Worm (Caenorhabditis elegans) whole organism, young adult: Measurements from ENCODE around the gene utx-1.

ENCODE experiments used
- C06A6.2 ChIP-seq: fragments of 200-800 bp; sonication (Bioruptor generic); conservative IDR thresholded peaks from 2 replicates; pipeline ENCODE4 v1.3.6; 2022; ENCODE audit warnings: missing genetic modification characterization, missing compliant biosample characterization
- C17E4.6 ChIP-seq: fragments of 200-800 bp; sonication (Bioruptor generic); IDR thresholded peaks from 2 replicates; pipeline ENCODE4 v1.3.6; 2022; ENCODE audit warnings: missing genetic modification reagents, missing genetic modification characterization, missing compliant biosample characterization
- F23B12.7 ChIP-seq: sonication (generic microtip); optimal IDR thresholded peaks from 2 replicates; lab custom pipeline; 2017; ENCODE audit warnings: missing genetic modification characterization, mild to moderate bottlenecking, missing compliant biosample characterization, antibody characterized with exemption, moderate library complexity; ENCODE audit not compliant: insufficient read depth
- F39B2.1 ChIP-seq: fragments of 200-800 bp; sonication (Bioruptor generic); IDR thresholded peaks from 2 replicates; pipeline ENCODE4 v1.3.6; 2022; ENCODE audit warnings: missing genetic modification reagents, missing genetic modification characterization, missing compliant biosample characterization
- T26A5.8 ChIP-seq: sonication (generic microtip); optimal IDR thresholded peaks from 2 replicates; lab custom pipeline; 2016; ENCODE audit warnings: missing genetic modification characterization, missing compliant biosample characterization
- Y53G8AR.9 ChIP-seq: fragments of 200-800 bp; sonication (Bioruptor generic); conservative IDR thresholded peaks from 2 replicates; pipeline ENCODE4 v1.3.6; 2022; ENCODE audit warnings: missing genetic modification reagents, missing genetic modification characterization, missing compliant biosample characterization
- ama-1 ChIP-seq, 3 experiments: fragments of 150-350 bp in 1 of 3; sonication (generic microtip) in 2 of 3; optimal IDR thresholded peaks; 2 replicates each; lab custom pipeline; 2014 to 2018; ENCODE audit warnings: missing biosample characterization in 2 of 3, missing genetic modification characterization in 2 of 3, missing genetic modification reagents in 2 of 3
- aptf-2 ChIP-seq: fragments of 200-800 bp; sonication (Bioruptor generic); conservative IDR thresholded peaks from 2 replicates; pipeline ENCODE4 v1.3.6; 2022; ENCODE audit warnings: missing genetic modification reagents, missing genetic modification characterization, missing compliant biosample characterization
- bed-2 ChIP-seq: fragments of 200-800 bp; sonication (Bioruptor generic); IDR thresholded peaks from 2 replicates; pipeline ENCODE4 v1.3.6; 2022; ENCODE audit warnings: missing genetic modification reagents, missing genetic modification characterization, missing compliant biosample characterization
- cebp-1 ChIP-seq, 2 experiments: fragments of 200-800 bp in 1 of 2; sonication (Bioruptor generic) in 1 of 2; sonication (generic microtip) in 1 of 2; IDR thresholded peaks in 1 of 2; optimal IDR thresholded peaks in 1 of 2; 2 replicates each; pipeline versions ENCODE4 v1.3.6 to Lab custom; 2017 to 2022; ENCODE audit warnings: missing compliant biosample characterization in 2 of 2, missing genetic modification characterization in 2 of 2, mild to moderate bottlenecking in 1 of 2, missing genetic modification reagents in 1 of 2, moderate library complexity in 1 of 2
- ceh-100 ChIP-seq: fragments of 200-800 bp; sonication (Bioruptor generic); IDR thresholded peaks from 2 replicates; pipeline ENCODE4 v1.3.6; 2022; ENCODE audit warnings: missing genetic modification reagents, missing genetic modification characterization, missing compliant biosample characterization
- ceh-91 ChIP-seq: fragments of 200-800 bp; sonication (Bioruptor generic); IDR thresholded peaks from 2 replicates; pipeline ENCODE4 v1.3.6; 2022; ENCODE audit warnings: missing genetic modification reagents, missing genetic modification characterization, missing compliant biosample characterization
- chd-7 ChIP-seq: sonication (generic microtip); optimal IDR thresholded peaks from 2 replicates; lab custom pipeline; 2016; ENCODE audit warnings: mild to moderate bottlenecking, missing genetic modification characterization, moderate library complexity, missing compliant biosample characterization
- dpl-1 ChIP-seq: fragments of 150-350 bp; optimal IDR thresholded peaks from 2 replicates; lab custom pipeline; 2014; ENCODE audit warnings: missing biosample characterization, missing genetic modification reagents, missing genetic modification characterization
- egl-44 ChIP-seq: fragments of 200-800 bp; sonication (Bioruptor generic); IDR thresholded peaks from 2 replicates; pipeline ENCODE4 v1.3.6; 2022; ENCODE audit warnings: missing genetic modification reagents, missing genetic modification characterization, missing compliant biosample characterization
- ekl-4 ChIP-seq: fragments of 200-800 bp; sonication (Bioruptor generic); IDR thresholded peaks from 2 replicates; pipeline ENCODE4 v1.3.6; 2022; ENCODE audit warnings: missing genetic modification reagents, missing genetic modification characterization, missing compliant biosample characterization
- hlh-12 ChIP-seq: sonication (generic microtip); optimal IDR thresholded peaks from 2 replicates; lab custom pipeline; 2016; ENCODE audit warnings: missing genetic modification characterization, missing compliant biosample characterization
- hmg-1.2 ChIP-seq: fragments of 200-800 bp; sonication (Bioruptor generic); IDR thresholded peaks from 2 replicates; pipeline ENCODE4 v1.3.6; 2022; ENCODE audit warnings: missing genetic modification reagents, missing genetic modification characterization, missing compliant biosample characterization
- lag-1 ChIP-seq: fragments of 200-800 bp; sonication (Bioruptor generic); IDR thresholded peaks from 2 replicates; pipeline ENCODE4 v1.3.6; 2022; ENCODE audit warnings: missing genetic modification reagents, missing genetic modification characterization, missing compliant biosample characterization
- let-526 ChIP-seq: fragments of 200-800 bp; sonication (Bioruptor generic); IDR thresholded peaks from 2 replicates; pipeline ENCODE4 v1.3.6; 2022; ENCODE audit warnings: missing genetic modification reagents, missing genetic modification characterization, missing compliant biosample characterization
- let-607 ChIP-seq, 2 experiments: fragments of 200-800 bp in 1 of 2; sonication (Bioruptor generic) in 1 of 2; sonication (generic microtip) in 1 of 2; optimal IDR thresholded peaks; 2 replicates each; lab custom pipeline; 2016 to 2018; ENCODE audit warnings: mild to moderate bottlenecking in 2 of 2, missing compliant biosample characterization in 2 of 2, missing genetic modification characterization in 2 of 2, moderate library complexity in 2 of 2, missing genotype in 1 of 2
- lin-35 ChIP-seq, 3 experiments: fragments of 150-350 bp in 2 of 3; sonication (generic microtip) in 1 of 3; optimal IDR thresholded peaks; 2 replicates each; lab custom pipeline; 2014 to 2018; ENCODE audit warnings: missing biosample characterization in 3 of 3, missing genetic modification characterization in 3 of 3, missing genetic modification reagents in 3 of 3
- nhr-179 ChIP-seq: sonication (generic microtip); optimal IDR thresholded peaks from 2 replicates; lab custom pipeline; 2016; ENCODE audit warnings: mild to moderate bottlenecking, missing genetic modification characterization, missing compliant biosample characterization
- nhr-27 ChIP-seq: fragments of 200-800 bp; sonication (Bioruptor generic); optimal IDR thresholded peaks from 2 replicates; lab custom pipeline; 2018; ENCODE audit warnings: mild to moderate bottlenecking, missing genetic modification characterization, moderate library complexity, missing compliant biosample characterization
- nhr-90 ChIP-seq: sonication (generic microtip); optimal IDR thresholded peaks from 2 replicates; lab custom pipeline; 2016; ENCODE audit warnings: missing genotype, mild to moderate bottlenecking, missing genetic modification characterization, missing compliant biosample characterization
- pbrm-1 ChIP-seq: fragments of 200-800 bp; sonication (Bioruptor generic); IDR thresholded peaks from 2 replicates; pipeline ENCODE4 v1.3.6; 2022; ENCODE audit warnings: missing genetic modification reagents, missing genetic modification characterization, missing compliant biosample characterization
- rcor-1 ChIP-seq: fragments of 200-800 bp; sonication (Bioruptor generic); IDR thresholded peaks from 2 replicates; pipeline ENCODE4 v1.3.6; 2022; ENCODE audit warnings: missing genetic modification reagents, missing genetic modification characterization, missing compliant biosample characterization
- snpc-1.1 ChIP-seq: sonication (generic microtip); optimal IDR thresholded peaks from 2 replicates; lab custom pipeline; 2017; ENCODE audit warnings: missing genetic modification characterization, mild to moderate bottlenecking, missing compliant biosample characterization, antibody characterized with exemption, moderate library complexity, missing genotype, missing genetic modification reagents; ENCODE audit not compliant: insufficient read depth
- snpc-1.3 ChIP-seq: sonication (generic microtip); optimal IDR thresholded peaks from 2 replicates; lab custom pipeline; 2017; ENCODE audit warnings: missing genetic modification characterization, mild to moderate bottlenecking, missing compliant biosample characterization, antibody characterized with exemption, moderate library complexity, missing genotype, missing genetic modification reagents; ENCODE audit not compliant: insufficient read depth
- snpc-3.4 ChIP-seq: sonication (generic microtip); optimal IDR thresholded peaks from 2 replicates; lab custom pipeline; 2017; ENCODE audit warnings: missing genetic modification characterization, mild to moderate bottlenecking, missing compliant biosample characterization, antibody characterized with exemption, moderate library complexity, missing genotype, missing genetic modification reagents
- unc-130 ChIP-seq: sonication (generic microtip); optimal IDR thresholded peaks from 2 replicates; lab custom pipeline; 2016; ENCODE audit warnings: missing genetic modification reagents, missing genetic modification characterization, missing compliant biosample characterization
- ztf-25 ChIP-seq: fragments of 200-800 bp; sonication (Bioruptor generic); IDR thresholded peaks from 2 replicates; pipeline ENCODE4 v1.3.6; 2022; ENCODE audit warnings: missing genetic modification reagents, missing genetic modification characterization, missing compliant biosample characterization
- ztf-3 ChIP-seq: fragments of 200-800 bp; sonication (Bioruptor generic); optimal IDR thresholded peaks from 2 replicates; lab custom pipeline; 2018; ENCODE audit warnings: mild to moderate bottlenecking, missing genetic modification characterization, missing compliant biosample characterization
- ztf-6 ChIP-seq: fragments of 200-800 bp; sonication (Bioruptor generic); IDR thresholded peaks from 2 replicates; pipeline ENCODE4 v1.3.6; 2022; ENCODE audit warnings: missing genetic modification reagents, missing genetic modification characterization, missing compliant biosample characterization

utx-1 gene

DNA sequence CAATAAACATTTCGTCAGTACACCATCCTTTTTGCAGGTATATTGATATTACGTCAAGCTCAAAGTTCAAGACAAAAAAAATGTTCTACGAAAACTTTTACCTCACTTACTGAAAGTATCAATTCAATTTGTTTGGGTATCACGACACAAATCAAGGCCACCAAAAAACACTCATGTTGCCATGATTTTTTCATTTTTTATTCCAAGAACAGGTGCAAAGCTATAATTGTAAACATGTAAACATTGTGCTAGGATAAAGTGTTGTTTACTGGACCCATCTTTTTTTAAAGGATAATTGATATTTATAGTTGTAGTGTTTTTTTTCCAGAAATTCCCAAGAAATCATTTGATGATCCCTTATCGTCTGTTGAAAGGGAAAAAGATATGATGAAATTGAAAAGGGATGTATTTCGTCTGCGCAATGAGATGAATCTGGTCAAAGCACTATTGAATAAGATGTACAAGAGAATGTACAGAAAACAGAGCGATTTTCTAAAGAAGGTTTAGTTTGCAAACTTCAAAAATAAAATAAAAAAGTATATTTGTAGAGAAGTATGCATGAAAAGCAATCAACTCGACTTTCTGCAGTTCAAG, 25.9 kb downstream of the utx-1 start:
- no peak for TF ChIP-seq ztf-25 (GFP tag; lab: Robert Waterston, UW)
- TF ChIP-seq ceh-91 (GFP tag; lab: Robert Waterston, UW) = no peak
- no peak for TF ChIP-seq ekl-4 (GFP tag; lab: Robert Waterston, UW)
- no peak for TF ChIP-seq snpc-1.1
- no peak for TF ChIP-seq nhr-90
- TF ChIP-seq nhr-179 (tag; lab: Kevin White, UChicago) = no peak
- no peak for TF ChIP-seq F23B12.7
- no peak for TF ChIP-seq lag-1 (GFP tag; lab: Robert Waterston, UW)
- no peak for TF ChIP-seq cebp-1 (GFP tag; IDR thresholded peaks at IDR 0.05; lab: Robert Waterston, UW)
- no peak for TF ChIP-seq cebp-1 (tag; optimal IDR thresholded peaks at IDR 0.05; lab: Kevin White, UChicago)
- TF ChIP-seq rcor-1 (GFP tag; lab: Robert Waterston, UW) = no peak
- no peak for TF ChIP-seq dpl-1 (GFP tag; lab: Kevin White, UChicago)
- no peak for TF ChIP-seq pbrm-1 (GFP tag; lab: Robert Waterston, UW)
- no peak for TF ChIP-seq ceh-100 (GFP tag; lab: Robert Waterston, UW)
- no peak for TF ChIP-seq aptf-2
- TF ChIP-seq ama-1 (optimal IDR thresholded peaks at IDR 0.05; lab: Kevin White, UChicago) = no peak
- no peak for TF ChIP-seq ama-1 (GFP tag; optimal IDR thresholded peaks at IDR 0.05; lab: Kevin White, UChicago)
- TF ChIP-seq let-526 (GFP tag; lab: Robert Waterston, UW) = no peak
- no peak for TF ChIP-seq snpc-3.4 (tag; lab: Kevin White, UChicago)

DNA sequence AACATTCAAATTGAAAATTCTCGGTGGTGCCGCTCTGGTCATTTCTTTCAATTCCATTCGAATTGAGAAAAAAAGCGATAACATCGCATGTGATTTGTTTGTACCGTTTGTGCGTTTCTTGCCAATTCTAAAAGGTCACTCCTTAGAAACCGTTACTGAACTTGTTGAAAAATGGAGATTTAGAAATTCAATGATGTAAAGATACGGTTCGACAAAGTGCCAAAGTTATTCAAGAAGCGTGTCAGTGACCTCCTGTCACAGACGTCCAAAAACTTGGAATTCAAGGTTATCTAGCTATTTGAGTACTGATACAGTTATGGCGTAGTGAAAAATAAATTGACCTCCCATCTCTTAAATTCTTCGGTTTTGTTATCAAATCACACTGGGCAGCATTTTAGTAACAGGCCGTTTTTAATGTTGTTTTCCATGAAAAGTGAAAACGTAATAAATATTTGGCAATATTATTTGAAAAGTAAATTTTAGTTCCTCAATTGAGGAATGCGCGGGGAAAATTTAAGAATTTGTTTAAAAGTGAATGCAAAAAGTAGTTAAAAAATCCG, 28.0 kb downstream of the utx-1 start:
- TF ChIP-seq dpl-1 (GFP tag; lab: Kevin White, UChicago) = no peak
- no peak for TF ChIP-seq chd-7
- no peak for TF ChIP-seq bed-2
- no peak for TF ChIP-seq lin-35 (GFP tag; optimal IDR thresholded peaks at IDR 0.05; lab: Kevin White, UChicago)
- no peak for TF ChIP-seq egl-44 (GFP tag; lab: Robert Waterston, UW)
- no peak for TF ChIP-seq hmg-1.2 (GFP tag; lab: Robert Waterston, UW)
- no peak for TF ChIP-seq snpc-1.3 (tag; lab: Kevin White, UChicago)
- no peak for TF ChIP-seq hlh-12 (tag; lab: Kevin White, UChicago)
- TF ChIP-seq unc-130 (GFP tag; lab: Kevin White, UChicago) = no peak
- TF ChIP-seq F39B2.1 = no peak
- no peak for TF ChIP-seq C17E4.6 (GFP tag; lab: Robert Waterston, UW)
- no peak for TF ChIP-seq cebp-1 (GFP tag; IDR thresholded peaks at IDR 0.05; lab: Robert Waterston, UW)
- no peak for TF ChIP-seq cebp-1 (tag; optimal IDR thresholded peaks at IDR 0.05; lab: Kevin White, UChicago)
- no peak for TF ChIP-seq Y53G8AR.9 (GFP tag; lab: Robert Waterston, UW)
- TF ChIP-seq nhr-27 (tag; lab: Kevin White, UChicago) = no peak
- TF ChIP-seq T26A5.8 (tag; lab: Kevin White, UChicago) = no peak
- no peak for TF ChIP-seq let-607 (tag; optimal IDR thresholded peaks at IDR 0.05; lab: Kevin White, UChicago)
- no peak for TF ChIP-seq ztf-6 (GFP tag; lab: Robert Waterston, UW)
- no peak for TF ChIP-seq C06A6.2
- no peak for TF ChIP-seq ztf-3 (GFP tag; lab: Kevin White, UChicago)
- TF ChIP-seq, all 124 proteins: peak for 0
